Fruit fly (Drosophila melanogaster): Measurements from ENCODE around the gene CG44532.
A peak's percentile ranks its signal among the peaks of the same experiment; 100 is the strongest.

Gene CG44532

dm6 chrX:9134922-9135453 is 26.9 kb upstream of the CG44532 start, which contains the start of gene fend (continued):
- TF ChIP-seq run (tag; optimal IDR thresholded peaks at IDR 0.05) (no peak), CG5245 (GFP tag; optimal IDR thresholded peaks at IDR 0.05) (no peak), dimm (GFP tag; IDR thresholded peaks at IDR 0.05) (no peak), Dp (GFP tag; optimal IDR thresholded peaks at IDR 0.05) (no peak), CG31388 (GFP tag; optimal IDR thresholded peaks at IDR 0.05) (no peak), Usf (GFP tag; optimal IDR thresholded peaks at IDR 0.05) (no peak), CG1647 (GFP tag; optimal IDR thresholded peaks at IDR 0.05) (no peak), CG17568 (GFP tag; optimal IDR thresholded peaks at IDR 0.05) (no peak), CG10147 (GFP tag; optimal IDR thresholded peaks at IDR 0.05) (peak; percentile 43), CG2678 (tag; optimal IDR thresholded peaks at IDR 0.05) (peak; percentile 67), CG15073 (GFP tag; optimal IDR thresholded peaks at IDR 0.05) (no peak), CG2116 (GFP tag; optimal IDR thresholded peaks at IDR 0.05) (no peak), CG3726 (GFP tag; IDR thresholded peaks at IDR 0.05) (no peak), CG2120 (GFP tag; optimal IDR thresholded peaks at IDR 0.05) (peak; percentile 31), CG7839 (tag; optimal IDR thresholded peaks at IDR 0.05) (peak; percentile 60), Sox100B (GFP tag; optimal IDR thresholded peaks at IDR 0.05) (peak; percentile 49), zfh1 (GFP tag; IDR thresholded peaks at IDR 0.05) (no peak), B-H2 (GFP tag; optimal IDR thresholded peaks at IDR 0.05) (no peak), CG1792 (GFP tag; optimal IDR thresholded peaks at IDR 0.05) (no peak), schlank (tag; optimal IDR thresholded peaks at IDR 0.05) (no peak), zfh2 (GFP tag; optimal IDR thresholded peaks at IDR 0.05) (no peak), kay (GFP tag; optimal IDR thresholded peaks at IDR 0.05) (no peak), MBD-R2 (GFP tag; IDR thresholded peaks at IDR 0.05) (no peak), lmd (GFP tag; IDR thresholded peaks at IDR 0.05) (peak; percentile 29; the same call in 1 of the 2 replicates), CG4328 (GFP tag; optimal IDR thresholded peaks at IDR 0.05) (no peak), Atf-2 (GFP tag; optimal IDR thresholded peaks at IDR 0.05) (no peak), vvl (GFP tag; IDR thresholded peaks at IDR 0.05) (peak; percentile 26; the same call in 1 of the 2 replicates), Lim3 (GFP tag; IDR thresholded peaks at IDR 0.05) (no peak), CG18619 (GFP tag; optimal IDR thresholded peaks at IDR 0.05) (peak; percentile 45), Rx (GFP tag; IDR thresholded peaks at IDR 0.05) (no peak), Six4 (GFP tag; optimal IDR thresholded peaks at IDR 0.05) (peak; percentile 18), sens-2 (GFP tag; IDR thresholded peaks at IDR 0.05) (no peak), shn (GFP tag; optimal IDR thresholded peaks at IDR 0.05) (no peak), Hr78 (GFP tag; optimal IDR thresholded peaks at IDR 0.05) (peak in 1 of 2 experiments; percentile 25), CG13894 (tag; optimal IDR thresholded peaks at IDR 0.05) (peak; percentile 25), fd64A (GFP tag; optimal IDR thresholded peaks at IDR 0.05) (no peak), Fer2 (tag; optimal IDR thresholded peaks at IDR 0.05) (no peak), grau (tag; optimal IDR thresholded peaks at IDR 0.05) (peak; percentile 61), sima (GFP tag; optimal IDR thresholded peaks at IDR 0.05) (no peak), CG13287 (GFP tag; IDR thresholded peaks at IDR 0.05; ENCODE audit: partially characterized antibody) (no peak), Neu2 (GFP tag; optimal IDR thresholded peaks at IDR 0.05; ENCODE audit: borderline replicate concordance) (no peak), Asciz (GFP tag; optimal IDR thresholded peaks at IDR 0.05) (no peak), kah (GFP tag; optimal IDR thresholded peaks at IDR 0.05) (no peak), sr (GFP tag; IDR thresholded peaks at IDR 0.05) (no peak), fu2 (GFP tag; optimal IDR thresholded peaks at IDR 0.05) (no peak), Trl (optimal IDR thresholded peaks at IDR 0.05) (peak; percentile 5 to 43), Trl (GFP tag; optimal IDR thresholded peaks at IDR 0.05) (no peak), CG8281 (tag; optimal IDR thresholded peaks at IDR 0.05) (peak; percentile 8), hbn (GFP tag; IDR thresholded peaks at IDR 0.05; ENCODE audit: partially characterized antibody) (no peak), CG31365 (tag; optimal IDR thresholded peaks at IDR 0.05) (no peak), mld (GFP tag; IDR thresholded peaks at IDR 0.05; ENCODE audit: partially characterized antibody) (no peak)
